Worm (Caenorhabditis elegans) whole organism, young adult: Measurements from ENCODE around the gene sru-22.

ENCODE experiments used
- F37B4.10 ChIP-seq: fragments of 200-800 bp; sonication (Bioruptor generic); IDR thresholded peaks from 2 replicates; pipeline ENCODE4 v1.3.6; 2022; ENCODE audit warnings: missing genetic modification characterization, missing compliant biosample characterization
- F49E8.2 ChIP-seq: sonication (generic microtip); optimal IDR thresholded peaks from 3 replicates; lab custom pipeline; 2017; ENCODE audit warnings: missing genetic modification characterization, mild to moderate bottlenecking, missing compliant biosample characterization, antibody characterized with exemption, moderate library complexity; ENCODE audit not compliant: insufficient read depth
- F52B5.7 ChIP-seq: sonication (generic microtip); optimal IDR thresholded peaks from 2 replicates; lab custom pipeline; 2016; ENCODE audit warnings: mild to moderate bottlenecking, missing genetic modification characterization, missing compliant biosample characterization
- F57A8.1 ChIP-seq: fragments of 200-800 bp; sonication (Bioruptor generic); optimal IDR thresholded peaks from 2 replicates; lab custom pipeline; 2018; ENCODE audit warnings: mild to moderate bottlenecking, missing genetic modification characterization, moderate library complexity, missing compliant biosample characterization
- Y53G8AR.9 ChIP-seq: fragments of 200-800 bp; sonication (Bioruptor generic); conservative IDR thresholded peaks from 2 replicates; pipeline ENCODE4 v1.3.6; 2022; ENCODE audit warnings: missing genetic modification reagents, missing genetic modification characterization, missing compliant biosample characterization
- akir-1 ChIP-seq: fragments of 200-800 bp; sonication (Bioruptor generic); optimal IDR thresholded peaks from 2 replicates; lab custom pipeline; 2018; ENCODE audit warnings: mild to moderate bottlenecking, missing genetic modification characterization, moderate library complexity, missing compliant biosample characterization
- aptf-2 ChIP-seq: fragments of 200-800 bp; sonication (Bioruptor generic); conservative IDR thresholded peaks from 2 replicates; pipeline ENCODE4 v1.3.6; 2022; ENCODE audit warnings: missing genetic modification reagents, missing genetic modification characterization, missing compliant biosample characterization
- attf-5 ChIP-seq: fragments of 200-800 bp; sonication (Bioruptor generic); optimal IDR thresholded peaks from 2 replicates; lab custom pipeline; 2018; ENCODE audit warnings: mild to moderate bottlenecking, missing genetic modification characterization, missing compliant biosample characterization
- bed-1 ChIP-seq: fragments of 200-800 bp; sonication (Bioruptor generic); IDR thresholded peaks from 2 replicates; pipeline ENCODE4 v1.3.6; 2022; ENCODE audit warnings: missing genetic modification reagents, missing genetic modification characterization, missing compliant biosample characterization
- cebp-1 ChIP-seq, 2 experiments: fragments of 200-800 bp in 1 of 2; sonication (Bioruptor generic) in 1 of 2; sonication (generic microtip) in 1 of 2; IDR thresholded peaks in 1 of 2; optimal IDR thresholded peaks in 1 of 2; 2 replicates each; pipeline versions ENCODE4 v1.3.6 to Lab custom; 2017 to 2022; ENCODE audit warnings: missing compliant biosample characterization in 2 of 2, missing genetic modification characterization in 2 of 2, mild to moderate bottlenecking in 1 of 2, missing genetic modification reagents in 1 of 2, moderate library complexity in 1 of 2
- ceh-100 ChIP-seq: fragments of 200-800 bp; sonication (Bioruptor generic); IDR thresholded peaks from 2 replicates; pipeline ENCODE4 v1.3.6; 2022; ENCODE audit warnings: missing genetic modification reagents, missing genetic modification characterization, missing compliant biosample characterization
- ceh-91 ChIP-seq: fragments of 200-800 bp; sonication (Bioruptor generic); IDR thresholded peaks from 2 replicates; pipeline ENCODE4 v1.3.6; 2022; ENCODE audit warnings: missing genetic modification reagents, missing genetic modification characterization, missing compliant biosample characterization
- dpl-1 ChIP-seq: fragments of 150-350 bp; optimal IDR thresholded peaks from 2 replicates; lab custom pipeline; 2014; ENCODE audit warnings: missing biosample characterization, missing genetic modification reagents, missing genetic modification characterization
- egl-18 ChIP-seq: fragments of 200-800 bp; sonication (Bioruptor generic); IDR thresholded peaks from 2 replicates; pipeline ENCODE4 v1.3.6; 2022; ENCODE audit warnings: missing genetic modification reagents, missing genetic modification characterization, missing compliant biosample characterization
- him-1 ChIP-seq: sonication (generic microtip); optimal IDR thresholded peaks from 2 replicates; lab custom pipeline; 2016; ENCODE audit warnings: missing genotype, missing genetic modification reagents, missing genetic modification characterization, missing compliant biosample characterization
- hmg-1.2 ChIP-seq: fragments of 200-800 bp; sonication (Bioruptor generic); IDR thresholded peaks from 2 replicates; pipeline ENCODE4 v1.3.6; 2022; ENCODE audit warnings: missing genetic modification reagents, missing genetic modification characterization, missing compliant biosample characterization
- hmg-20 ChIP-seq: fragments of 200-800 bp; sonication (Bioruptor generic); IDR thresholded peaks from 2 replicates; pipeline ENCODE4 v1.3.6; 2022; ENCODE audit warnings: missing genetic modification reagents, missing genetic modification characterization, missing compliant biosample characterization
- lin-35 ChIP-seq, 3 experiments: fragments of 150-350 bp in 2 of 3; sonication (generic microtip) in 1 of 3; optimal IDR thresholded peaks; 2 replicates each; lab custom pipeline; 2014 to 2018; ENCODE audit warnings: missing biosample characterization in 3 of 3, missing genetic modification characterization in 3 of 3, missing genetic modification reagents in 3 of 3
- lin-40 ChIP-seq: sonication (generic microtip); optimal IDR thresholded peaks from 2 replicates; lab custom pipeline; 2016; ENCODE audit warnings: missing genetic modification characterization, mild to moderate bottlenecking, missing compliant biosample characterization, missing genotype, missing genetic modification reagents
- lir-1 ChIP-seq: fragments of 200-800 bp; sonication (Bioruptor generic); conservative IDR thresholded peaks from 2 replicates; pipeline ENCODE4 v1.3.6; 2022; ENCODE audit warnings: missing genetic modification reagents, missing genetic modification characterization, missing compliant biosample characterization
- madf-3 ChIP-seq: fragments of 200-800 bp; sonication (Bioruptor generic); IDR thresholded peaks from 2 replicates; pipeline ENCODE4 v1.3.6; 2022; ENCODE audit warnings: missing genetic modification reagents, missing genetic modification characterization, missing compliant biosample characterization
- mes-4 ChIP-seq: sonication (generic microtip); optimal IDR thresholded peaks from 2 replicates; lab custom pipeline; 2016; ENCODE audit warnings: missing genotype, missing genetic modification characterization, missing compliant biosample characterization
- mxl-1 ChIP-seq: sonication (generic microtip); optimal IDR thresholded peaks from 2 replicates; lab custom pipeline; 2016; ENCODE audit warnings: missing genetic modification characterization, missing compliant biosample characterization
- nhr-27 ChIP-seq: fragments of 200-800 bp; sonication (Bioruptor generic); optimal IDR thresholded peaks from 2 replicates; lab custom pipeline; 2018; ENCODE audit warnings: mild to moderate bottlenecking, missing genetic modification characterization, moderate library complexity, missing compliant biosample characterization
- pha-4 ChIP-seq: fragments of 150-350 bp; sonication (generic microtip); optimal IDR thresholded peaks from 2 replicates; lab custom pipeline; 2014; ENCODE audit warnings: missing biosample characterization, missing genetic modification reagents, missing genetic modification characterization
- rec-8 ChIP-seq, 2 experiments: sonication (generic microtip); optimal IDR thresholded peaks; 2 replicates each; lab custom pipeline; 2016; ENCODE audit warnings: mild to moderate bottlenecking in 2 of 2, missing genetic modification characterization in 2 of 2, missing genetic modification reagents in 2 of 2, missing genotype in 2 of 2, missing biosample characterization in 1 of 2, missing compliant biosample characterization in 1 of 2, moderate library complexity in 1 of 2
- repo-1 ChIP-seq: sonication (generic microtip); optimal IDR thresholded peaks from 2 replicates; lab custom pipeline; 2017; ENCODE audit warnings: mild to moderate bottlenecking, missing genetic modification characterization, missing compliant biosample characterization
- somi-1 ChIP-seq: fragments of 200-800 bp; sonication (Bioruptor generic); optimal IDR thresholded peaks from 2 replicates; lab custom pipeline; 2018; ENCODE audit warnings: mild to moderate bottlenecking, missing genetic modification characterization, missing compliant biosample characterization
- sptf-2 ChIP-seq: fragments of 200-800 bp; sonication (Bioruptor generic); optimal IDR thresholded peaks from 2 replicates; lab custom pipeline; 2018; ENCODE audit warnings: mild to moderate bottlenecking, missing genetic modification characterization, missing compliant biosample characterization
- ztf-22 ChIP-seq: fragments of 200-800 bp; sonication (Bioruptor generic); optimal IDR thresholded peaks from 2 replicates; lab custom pipeline; 2018; ENCODE audit warnings: mild to moderate bottlenecking, missing genetic modification characterization, moderate library complexity, missing compliant biosample characterization
- ztf-28 ChIP-seq: fragments of 200-800 bp; sonication (Bioruptor generic); IDR thresholded peaks from 2 replicates; pipeline ENCODE4 v1.3.6; 2022; ENCODE audit warnings: missing genetic modification reagents, missing genetic modification characterization, missing compliant biosample characterization

The sru-22 gene

ce11 chrV:15959456-15959855 lies 15.3 kb downstream of the sru-22 start:
- TF ChIP-seq madf-3 (GFP tag; lab: Robert Waterston, UW) (no peak), hmg-1.2 (GFP tag; lab: Robert Waterston, UW) (peak; percentile 70; the same call in 1 of the 2 replicates)

- no peak for TF ChIP-seq akir-1 (GFP tag; lab: Kevin White, UChicago)
- TF ChIP-seq F57A8.1 (GFP tag; lab: Kevin White, UChicago): no peak
- no peak for TF ChIP-seq him-1 (tag; lab: Kevin White, UChicago)
- no peak for TF ChIP-seq egl-18 (GFP tag; lab: Robert Waterston, UW)
- TF ChIP-seq rec-8 (tag; optimal IDR thresholded peaks at IDR 0.05; lab: Kevin White, UChicago): no peak
- no peak for TF ChIP-seq attf-5 (GFP tag; lab: Kevin White, UChicago)
- TF ChIP-seq Y53G8AR.9 (GFP tag; lab: Robert Waterston, UW): no peak
- no peak for TF ChIP-seq pha-4 (tag; lab: Kevin White, UChicago)
- TF ChIP-seq mes-4 (tag; lab: Kevin White, UChicago): no peak
- no peak for TF ChIP-seq bed-1 (GFP tag; lab: Robert Waterston, UW)
- no peak for TF ChIP-seq hmg-1.2 (GFP tag; lab: Robert Waterston, UW)
- no peak for TF ChIP-seq lin-40 (tag; lab: Kevin White, UChicago)
These were observed 17.6 kb downstream of the sru-22 start, which contains the start of gene F36G9.3 for ce11 chrV:15957098-15957497. F36G9.3 (plus strand) TSS chrV:15957398.

DNA sequence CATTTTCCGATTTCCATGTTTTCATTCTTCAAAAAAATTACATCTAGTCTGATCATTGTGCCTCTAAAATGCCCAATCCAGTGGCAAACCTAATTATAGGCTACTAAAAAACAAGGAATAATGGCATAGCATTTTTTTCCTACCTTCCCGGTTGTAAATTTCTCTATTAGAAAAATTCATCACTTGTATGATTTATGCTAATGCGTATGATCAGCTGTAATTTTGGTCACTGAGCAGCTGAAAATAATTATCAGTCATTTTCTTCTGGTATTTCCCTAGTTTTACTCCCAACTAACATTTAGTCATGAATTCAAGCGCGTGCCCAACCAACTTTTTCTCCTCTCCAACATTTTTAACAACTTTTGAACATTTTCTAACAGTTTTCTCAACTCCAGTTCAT lies 19.2 kb downstream of the sru-22 start, which contains the start of gene srh-186:
Gene srh-186, plus strand, starts transcription at position 301 of the 400 bp plus-strand sequence.
- TF ChIP-seq lir-1 (GFP tag; lab: Robert Waterston, UW): no peak
- no peak for TF ChIP-seq aptf-2 (GFP tag; lab: Robert Waterston, UW)
- TF ChIP-seq F37B4.10 (GFP tag; lab: Robert Waterston, UW): no peak
- TF ChIP-seq ceh-91 (GFP tag; lab: Robert Waterston, UW): no peak
- TF ChIP-seq, all 124 proteins: peak for 0

DNA sequence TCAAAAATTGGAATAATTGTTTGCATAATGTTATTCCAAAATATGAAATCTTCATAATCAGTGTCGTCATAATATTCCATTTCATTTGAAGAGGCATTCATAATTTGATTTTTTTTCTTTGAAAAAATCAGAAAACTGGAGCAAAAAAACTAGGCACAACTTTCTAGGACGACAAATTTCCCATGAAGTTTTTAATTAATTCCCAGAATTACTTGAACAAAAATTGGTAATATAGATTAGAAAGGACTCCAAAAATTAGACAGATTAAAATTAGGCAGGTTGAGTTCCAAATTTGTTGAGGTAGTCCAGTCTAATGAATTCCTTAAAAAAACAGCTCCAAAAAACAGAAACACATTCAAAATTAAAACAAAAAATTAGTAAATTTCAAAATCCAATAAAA lies 19.8 kb downstream of the sru-22 start, which contains the start of gene srw-57:
Gene srw-57, minus strand, starts transcription at position 101 of the 400 bp plus-strand sequence.
- no peak for TF ChIP-seq ztf-22 (GFP tag; lab: Kevin White, UChicago)
- no peak for TF ChIP-seq sptf-2 (GFP tag; lab: Kevin White, UChicago)
- no peak for TF ChIP-seq F52B5.7 (tag; lab: Kevin White, UChicago)
- TF ChIP-seq ztf-28: no peak
- no peak for TF ChIP-seq hmg-20
- no peak for TF ChIP-seq nhr-27 (tag; lab: Kevin White, UChicago)
- TF ChIP-seq mxl-1 (tag; lab: Kevin White, UChicago): no peak
- no peak for TF ChIP-seq him-1 (tag; lab: Kevin White, UChicago)
- no peak for TF ChIP-seq lin-35 (GFP tag; optimal IDR thresholded peaks at IDR 0.05; lab: Kevin White, UChicago)
- no peak for TF ChIP-seq dpl-1 (GFP tag; lab: Kevin White, UChicago)
- TF ChIP-seq repo-1 (tag; lab: Kevin White, UChicago): no peak
- TF ChIP-seq cebp-1 (GFP tag; IDR thresholded peaks at IDR 0.05; lab: Robert Waterston, UW): no peak
- no peak for TF ChIP-seq cebp-1 (tag; optimal IDR thresholded peaks at IDR 0.05; lab: Kevin White, UChicago)
- no peak for TF ChIP-seq F49E8.2 (tag; lab: Kevin White, UChicago)
- no peak for TF ChIP-seq ceh-100 (GFP tag; lab: Robert Waterston, UW)
- TF ChIP-seq somi-1 (GFP tag; lab: Kevin White, UChicago): no peak
- TF ChIP-seq, all 124 proteins: peak for 0
